Worm (Caenorhabditis elegans) whole organism, early embryonic: ENCODE data around the gene cest-35.2.

Experiments used
- F13C5.2 ChIP-seq: sonication (generic microtip); optimal IDR thresholded peaks from 2 replicates; lab custom pipeline; 2017; ENCODE audit warnings: mild to moderate bottlenecking, missing genetic modification characterization, inconsistent platforms, missing compliant biosample characterization
- ama-1 ChIP-seq: fragments of 150-350 bp; optimal IDR thresholded peaks from 2 replicates; lab custom pipeline; 2014
- ceh-13 ChIP-seq: fragments of 200-800 bp; sonication (Bioruptor generic); optimal IDR thresholded peaks from 2 replicates; lab custom pipeline; 2018; ENCODE audit warnings: mild to moderate bottlenecking, missing genetic modification characterization, missing compliant biosample characterization
- ets-7 ChIP-seq: sonication (generic microtip); optimal IDR thresholded peaks from 2 replicates; lab custom pipeline; 2016; ENCODE audit warnings: missing genotype, missing genetic modification characterization, missing compliant biosample characterization
- flt-1 ChIP-seq: fragments of 200-800 bp; sonication (Bioruptor generic); IDR thresholded peaks from 2 replicates; pipeline ENCODE4 v1.3.6; 2022; ENCODE audit warnings: missing genetic modification characterization, missing compliant biosample characterization
- hmg-4 ChIP-seq: fragments of 200-800 bp; sonication (Bioruptor generic); optimal IDR thresholded peaks from 2 replicates; lab custom pipeline; 2018; ENCODE audit warnings: mild to moderate bottlenecking, missing genetic modification characterization, missing compliant biosample characterization
- hnd-1 ChIP-seq: sonication (generic microtip); optimal IDR thresholded peaks from 2 replicates; lab custom pipeline; 2016; ENCODE audit warnings: missing genetic modification characterization, missing compliant biosample characterization
- tbx-11 ChIP-seq: fragments of 200-800 bp; sonication (Bioruptor generic); IDR thresholded peaks from 2 replicates; pipeline ENCODE4 v1.3.6; 2022; ENCODE audit warnings: missing genetic modification characterization, missing compliant biosample characterization
- tra-4 ChIP-seq: sonication (generic microtip); optimal IDR thresholded peaks from 2 replicates; lab custom pipeline; 2017; ENCODE audit warnings: missing genetic modification characterization, missing compliant biosample characterization

DNA sequence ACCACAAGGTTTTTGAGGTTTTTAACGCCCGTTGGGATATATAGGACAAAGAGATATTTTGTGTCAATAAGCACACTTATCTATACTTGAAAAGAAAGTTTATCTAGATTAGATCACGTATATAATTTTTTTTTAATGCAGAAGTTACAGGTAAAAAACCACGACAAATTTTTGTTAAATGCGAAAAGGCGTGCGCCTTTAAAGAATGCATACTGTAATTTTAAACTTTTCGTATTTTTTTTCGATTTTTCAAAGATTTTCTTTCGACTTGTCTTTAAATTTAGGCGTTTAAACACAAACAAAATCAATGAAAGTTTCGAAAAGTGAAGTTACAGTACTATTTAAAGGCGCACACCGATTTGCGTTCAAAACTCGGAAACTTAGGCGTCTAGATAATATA lies 33.4 kb downstream of the cest-35.2 start:
- TF ChIP-seq ama-1 (lab: Kevin White, UChicago) (no peak), tbx-11 (no peak), ets-7 (tag; lab: Kevin White, UChicago) (no peak), tra-4 (tag; lab: Kevin White, UChicago) (no peak), F13C5.2 (no peak), flt-1 (GFP tag; lab: Robert Waterston, UW) (no peak), ceh-13 (GFP tag; lab: Kevin White, UChicago) (no peak), hmg-4 (no peak), hnd-1 (tag; lab: Kevin White, UChicago) (no peak)
